Worm (Caenorhabditis elegans) whole organism, late embryonic: Measurements from ENCODE around the gene rbf-1.

Source experiments
- C38D4.7 ChIP-seq: fragments of 200-800 bp; sonication (Bioruptor generic); optimal IDR thresholded peaks from 2 replicates; lab custom pipeline; 2018; ENCODE audit warnings: mild to moderate bottlenecking, missing genetic modification characterization, moderate library complexity, missing compliant biosample characterization
- K09A11.1 ChIP-seq: sonication (generic microtip); optimal IDR thresholded peaks from 2 replicates; lab custom pipeline; 2017; ENCODE audit warnings: antibody characterized with exemption, mild to moderate bottlenecking, missing genetic modification characterization, missing compliant biosample characterization; ENCODE audit not compliant: insufficient read depth
- T23F11.4 ChIP-seq: fragments of 200-800 bp; sonication (Bioruptor generic); optimal IDR thresholded peaks from 2 replicates; lab custom pipeline; 2018; ENCODE audit warnings: mild to moderate bottlenecking, missing genetic modification characterization, missing compliant biosample characterization
- ahr-1 ChIP-seq: sonication (generic microtip); optimal IDR thresholded peaks from 2 replicates; lab custom pipeline; 2016; ENCODE audit warnings: missing genetic modification characterization, missing compliant biosample characterization
- ama-1 ChIP-seq: fragments of 150-350 bp; optimal IDR thresholded peaks from 2 replicates; lab custom pipeline; 2014
- ceh-14 ChIP-seq: sonication (generic microtip); optimal IDR thresholded peaks from 2 replicates; lab custom pipeline; 2016; ENCODE audit warnings: missing genotype, missing genetic modification characterization, missing compliant biosample characterization
- ceh-18 ChIP-seq: sonication (generic microtip); optimal IDR thresholded peaks from 2 replicates; lab custom pipeline; 2016; ENCODE audit warnings: missing genetic modification characterization, missing compliant biosample characterization
- ceh-19 ChIP-seq: fragments of 200-800 bp; sonication (Bioruptor generic); optimal IDR thresholded peaks from 2 replicates; lab custom pipeline; 2018; ENCODE audit warnings: mild to moderate bottlenecking, missing genetic modification characterization, missing compliant biosample characterization
- ceh-2 ChIP-seq: sonication (generic microtip); optimal IDR thresholded peaks from 2 replicates; lab custom pipeline; 2016; ENCODE audit warnings: missing genotype, missing genetic modification characterization, missing compliant biosample characterization
- ceh-22 ChIP-seq: sonication (generic microtip); optimal IDR thresholded peaks from 2 replicates; lab custom pipeline; 2017; ENCODE audit warnings: missing biosample characterization, missing genetic modification characterization
- ceh-24 ChIP-seq: sonication (generic microtip); optimal IDR thresholded peaks from 2 replicates; lab custom pipeline; 2016; ENCODE audit warnings: mild to moderate bottlenecking, missing genetic modification characterization, missing compliant biosample characterization
- ceh-30 ChIP-seq: fragments of 150-350 bp; optimal IDR thresholded peaks from 2 replicates; lab custom pipeline; 2014; ENCODE audit warnings: missing biosample characterization, missing genetic modification characterization
- ceh-31 ChIP-seq: sonication (generic microtip); optimal IDR thresholded peaks from 2 replicates; lab custom pipeline; 2016; ENCODE audit warnings: missing genetic modification characterization, missing compliant biosample characterization
- ceh-48 ChIP-seq: sonication (generic microtip); optimal IDR thresholded peaks from 2 replicates; lab custom pipeline; 2016; ENCODE audit warnings: missing genetic modification characterization, inconsistent platforms, missing compliant biosample characterization
- ceh-6 ChIP-seq: fragments of 200-800 bp; sonication (Bioruptor generic); optimal IDR thresholded peaks from 2 replicates; lab custom pipeline; 2018; ENCODE audit warnings: mild to moderate bottlenecking, missing genetic modification characterization, missing compliant biosample characterization
- che-1 ChIP-seq: sonication (generic microtip); optimal IDR thresholded peaks from 2 replicates; lab custom pipeline; 2016; ENCODE audit warnings: mild to moderate bottlenecking, missing genetic modification characterization, missing compliant biosample characterization
- dve-1 ChIP-seq: sonication (generic microtip); optimal IDR thresholded peaks from 2 replicates; lab custom pipeline; 2017; ENCODE audit warnings: antibody characterized with exemption, mild to moderate bottlenecking, missing genetic modification characterization, missing compliant biosample characterization
- elt-2 ChIP-seq: sonication (generic microtip); optimal IDR thresholded peaks from 2 replicates; lab custom pipeline; 2016; ENCODE audit warnings: missing genetic modification reagents, missing genetic modification characterization, missing compliant biosample characterization
- elt-4 ChIP-seq: sonication (generic microtip); optimal IDR thresholded peaks from 2 replicates; lab custom pipeline; 2016; ENCODE audit warnings: missing genetic modification characterization, missing compliant biosample characterization
- fkh-6 ChIP-seq: sonication (generic microtip); optimal IDR thresholded peaks from 2 replicates; lab custom pipeline; 2016; ENCODE audit warnings: missing genetic modification characterization, missing compliant biosample characterization
- gmeb-2 ChIP-seq: sonication (generic microtip); optimal IDR thresholded peaks from 2 replicates; lab custom pipeline; 2016; ENCODE audit warnings: missing genetic modification characterization, inconsistent platforms, missing compliant biosample characterization
- hlh-13 ChIP-seq: fragments of 200-800 bp; sonication (Bioruptor generic); optimal IDR thresholded peaks from 2 replicates; lab custom pipeline; 2018; ENCODE audit warnings: mild to moderate bottlenecking, missing genetic modification characterization, missing compliant biosample characterization
- hlh-15 ChIP-seq: sonication (generic microtip); optimal IDR thresholded peaks from 2 replicates; lab custom pipeline; 2016; ENCODE audit warnings: missing genetic modification characterization, missing compliant biosample characterization
- nfya-1 ChIP-seq: sonication (generic microtip); optimal IDR thresholded peaks from 2 replicates; lab custom pipeline; 2017; ENCODE audit warnings: missing genetic modification characterization, mild to moderate bottlenecking, missing compliant biosample characterization, antibody characterized with exemption, moderate library complexity
- nhr-232 ChIP-seq: sonication (generic microtip); optimal IDR thresholded peaks from 2 replicates; lab custom pipeline; 2016; ENCODE audit warnings: missing genetic modification characterization, missing compliant biosample characterization
- npax-4 ChIP-seq: sonication (generic microtip); optimal IDR thresholded peaks from 2 replicates; lab custom pipeline; 2016; ENCODE audit warnings: missing genetic modification characterization, missing compliant biosample characterization
- pat-9 ChIP-seq: fragments of 200-800 bp; sonication (Bioruptor generic); optimal IDR thresholded peaks from 2 replicates; lab custom pipeline; 2018; ENCODE audit warnings: mild to moderate bottlenecking, missing genetic modification characterization, moderate library complexity, missing compliant biosample characterization
- pax-1 ChIP-seq: fragments of 150-350 bp; optimal IDR thresholded peaks from 2 replicates; lab custom pipeline; 2014; ENCODE audit warnings: missing biosample characterization, missing genetic modification characterization
- pha-2 ChIP-seq: sonication (generic microtip); optimal IDR thresholded peaks from 2 replicates; lab custom pipeline; 2017; ENCODE audit warnings: mild to moderate bottlenecking, missing genetic modification characterization, missing compliant biosample characterization
- pha-4 ChIP-seq: fragments of 150-350 bp; optimal IDR thresholded peaks from 2 replicates; lab custom pipeline; 2018; ENCODE audit warnings: missing biosample characterization, missing genetic modification reagents, missing genetic modification characterization
- pqm-1 ChIP-seq: sonication (generic microtip); optimal IDR thresholded peaks from 2 replicates; lab custom pipeline; 2016; ENCODE audit warnings: missing genetic modification characterization, missing compliant biosample characterization
- pros-1 ChIP-seq: fragments of 150-350 bp; optimal IDR thresholded peaks from 2 replicates; lab custom pipeline; 2014; ENCODE audit warnings: missing biosample characterization, missing genetic modification reagents, missing genetic modification characterization
- ref-2 ChIP-seq: sonication (generic microtip); optimal IDR thresholded peaks from 2 replicates; lab custom pipeline; 2016; ENCODE audit warnings: missing genetic modification characterization, missing compliant biosample characterization
- rnt-1 ChIP-seq: sonication (generic microtip); optimal IDR thresholded peaks from 2 replicates; lab custom pipeline; 2016; ENCODE audit warnings: missing genetic modification characterization, missing compliant biosample characterization
- sox-2 ChIP-seq: fragments of 200-800 bp; sonication (Bioruptor generic); IDR thresholded peaks from 2 replicates; pipeline ENCODE4 v1.3.6; 2022; ENCODE audit warnings: missing genetic modification reagents, missing genetic modification characterization, missing compliant biosample characterization
- syd-9 ChIP-seq: sonication (generic microtip); optimal IDR thresholded peaks from 2 replicates; lab custom pipeline; 2016; ENCODE audit warnings: mild to moderate bottlenecking, missing genetic modification characterization, moderate library complexity, missing compliant biosample characterization
- tbx-2 ChIP-seq: sonication (generic microtip); optimal IDR thresholded peaks from 2 replicates; lab custom pipeline; 2016; ENCODE audit warnings: missing genetic modification characterization, missing compliant biosample characterization
- tbx-7 ChIP-seq: sonication (generic microtip); optimal IDR thresholded peaks from 2 replicates; lab custom pipeline; 2016; ENCODE audit warnings: missing genotype, missing genetic modification characterization, missing compliant biosample characterization
- ttx-3 ChIP-seq: sonication (generic microtip); optimal IDR thresholded peaks from 2 replicates; lab custom pipeline; 2016; ENCODE audit warnings: missing genetic modification reagents, missing genetic modification characterization, missing compliant biosample characterization
- unc-55 ChIP-seq: sonication (generic microtip); optimal IDR thresholded peaks from 2 replicates; lab custom pipeline; 2017; ENCODE audit warnings: missing biosample characterization, missing genetic modification reagents, missing genetic modification characterization
- unc-86 ChIP-seq: sonication (generic microtip); optimal IDR thresholded peaks from 2 replicates; lab custom pipeline; 2016; ENCODE audit warnings: missing genetic modification characterization, missing compliant biosample characterization
- ztf-16 ChIP-seq: sonication (generic microtip); optimal IDR thresholded peaks from 2 replicates; lab custom pipeline; 2017; ENCODE audit warnings: missing genetic modification characterization, missing compliant biosample characterization

rbf-1 gene

DNA sequence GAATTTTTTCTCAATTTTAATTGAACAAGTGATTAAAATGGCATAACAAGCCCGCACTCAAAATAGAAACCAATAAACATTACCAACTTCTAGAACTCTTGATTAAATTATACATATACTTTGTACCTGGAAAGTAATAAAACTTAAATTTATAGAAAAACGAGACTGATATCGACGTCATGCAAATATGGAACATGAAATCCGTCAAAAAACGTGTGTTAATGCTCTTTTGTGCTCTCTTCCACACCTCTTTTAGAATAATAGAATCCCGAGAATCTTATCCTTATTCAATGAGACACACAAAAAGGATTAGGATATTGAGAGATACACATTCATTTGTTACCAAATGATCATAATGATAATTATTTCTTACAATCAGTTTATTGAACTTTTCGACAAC is 21.6 kb upstream of the rbf-1 start:
- no peak for TF ChIP-seq ama-1 (lab: Kevin White, UChicago)
- no peak for TF ChIP-seq pha-4 (tag; lab: Kevin White, UChicago)
- TF ChIP-seq ceh-19 (GFP tag; lab: Kevin White, UChicago), result no peak
- TF ChIP-seq nhr-232 (tag; lab: Kevin White, UChicago), result no peak
- no peak for TF ChIP-seq unc-86 (tag; lab: Kevin White, UChicago)
- TF ChIP-seq ceh-22 (tag; lab: Kevin White, UChicago), result no peak
- no peak for TF ChIP-seq npax-4 (tag; lab: Kevin White, UChicago)
- TF ChIP-seq elt-4, result no peak
- TF ChIP-seq ceh-2 (tag; lab: Kevin White, UChicago), result no peak
- no peak for TF ChIP-seq ceh-24
- TF ChIP-seq pqm-1 (tag; lab: Kevin White, UChicago), result no peak
- no peak for TF ChIP-seq fkh-6
- no peak for TF ChIP-seq ceh-30 (tag; lab: Kevin White, UChicago)
- no peak for TF ChIP-seq dve-1 (tag; lab: Kevin White, UChicago)
- TF ChIP-seq ref-2 (tag; lab: Kevin White, UChicago), result no peak
- TF ChIP-seq, all 69 proteins: peak for 0

DNA sequence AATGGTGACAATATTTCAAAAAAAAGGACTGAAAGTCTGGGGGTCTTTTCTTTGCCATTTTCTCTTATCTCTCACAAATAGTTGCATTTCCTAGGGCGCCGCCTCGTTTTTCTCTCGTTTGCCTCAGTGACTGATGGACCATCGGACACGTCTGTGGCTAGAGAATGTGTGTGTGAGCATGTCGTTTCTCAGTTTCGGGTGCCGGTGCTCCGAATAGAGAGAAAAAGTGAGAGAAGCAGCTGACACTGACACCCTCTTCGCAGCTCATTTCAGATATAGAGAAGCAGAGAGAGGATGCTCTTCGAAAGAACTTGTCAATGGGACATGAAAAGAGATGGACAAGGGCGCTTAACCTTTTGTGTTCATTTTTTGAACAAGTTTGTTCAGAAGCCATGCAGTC is 19.7 kb upstream of the rbf-1 start:
- TF ChIP-seq ceh-18 (tag; lab: Kevin White, UChicago) (peak; percentile 72), ceh-48 (no peak), tbx-2 (tag; lab: Kevin White, UChicago) (no peak), ceh-19 (GFP tag; lab: Kevin White, UChicago) (no peak), pha-2 (tag; lab: Kevin White, UChicago) (no peak), dve-1 (tag; lab: Kevin White, UChicago) (no peak), npax-4 (tag; lab: Kevin White, UChicago) (no peak), ceh-6 (no peak), hlh-13 (no peak), ahr-1 (tag; lab: Kevin White, UChicago) (no peak), gmeb-2 (no peak), pros-1 (tag; lab: Kevin White, UChicago) (no peak), T23F11.4 (GFP tag; lab: Kevin White, UChicago) (no peak), ztf-16 (tag; lab: Kevin White, UChicago) (no peak), C38D4.7 (GFP tag; lab: Kevin White, UChicago) (no peak), ref-2 (tag; lab: Kevin White, UChicago) (no peak), nhr-232 (tag; lab: Kevin White, UChicago) (no peak), pat-9 (tag; lab: Kevin White, UChicago) (no peak), ceh-14 (tag; lab: Kevin White, UChicago) (no peak), unc-86 (tag; lab: Kevin White, UChicago) (no peak), sox-2 (no peak), ttx-3 (no peak), pax-1 (tag; lab: Kevin White, UChicago) (no peak), ceh-31 (tag; lab: Kevin White, UChicago) (no peak), syd-9 (tag; lab: Kevin White, UChicago) (no peak), unc-55 (GFP tag; lab: Kevin White, UChicago) (peak; percentile 46), K09A11.1 (tag; lab: Kevin White, UChicago) (no peak), rnt-1 (tag; lab: Kevin White, UChicago) (peak; percentile 59), elt-2 (no peak), ceh-24 (no peak), nfya-1 (tag; lab: Kevin White, UChicago) (peak; percentile 32), che-1 (no peak), hlh-15 (tag; lab: Kevin White, UChicago) (no peak), tbx-7 (tag; lab: Kevin White, UChicago) (no peak)
- TF ChIP-seq, all 69 proteins: peak for 4
